Fruit fly (Drosophila melanogaster) whole organism, embryonic: ENCODE measurements around the gene mTTF.
A peak's percentile ranks its signal among the peaks of the same experiment; 100 is the strongest.

Source experiments
- CG11504 ChIP-seq: fragments of 200-800 bp; sonication (Bioruptor generic); optimal IDR thresholded peaks from 3 replicates; lab custom pipeline; 2019; ENCODE audit warnings: missing biosample characterization, mild to moderate bottlenecking, missing genetic modification characterization, moderate library complexity
- CG11723 ChIP-seq: fragments of 200-800 bp; sonication (Bioruptor generic); optimal IDR thresholded peaks from 2 replicates; lab custom pipeline; 2017; ENCODE audit warnings: missing biosample characterization, mild to moderate bottlenecking, missing genetic modification characterization
- CG12071 ChIP-seq: fragments of 200-800 bp; sonication (Bioruptor generic); optimal IDR thresholded peaks from 3 replicates; lab custom pipeline; 2018; ENCODE audit warnings: missing biosample characterization, mild to moderate bottlenecking, missing genetic modification characterization
- CG12104 ChIP-seq: fragments of 200-800 bp; sonication (Bioruptor generic); optimal IDR thresholded peaks from 3 replicates; lab custom pipeline; 2016; ENCODE audit warnings: missing biosample characterization, missing genetic modification characterization
- CG12391 ChIP-seq: fragments of 200-800 bp; sonication (Bioruptor generic); optimal IDR thresholded peaks from 3 replicates; lab custom pipeline; 2018; ENCODE audit warnings: missing biosample characterization, mild to moderate bottlenecking, missing genetic modification characterization, moderate library complexity
- CG14710 ChIP-seq: fragments of 200-800 bp; sonication (Bioruptor generic); optimal IDR thresholded peaks from 3 replicates; lab custom pipeline; 2019; ENCODE audit warnings: missing biosample characterization, mild to moderate bottlenecking, missing genetic modification characterization, moderate library complexity
- CG15479 ChIP-seq: fragments of 200-800 bp; sonication (Bioruptor generic); optimal IDR thresholded peaks from 3 replicates; lab custom pipeline; 2019; ENCODE audit warnings: missing biosample characterization, mild to moderate bottlenecking, missing genetic modification characterization, moderate library complexity
- CG17359 ChIP-seq: fragments of 200-800 bp; sonication (Bioruptor generic); optimal IDR thresholded peaks from 3 replicates; lab custom pipeline; 2018; ENCODE audit warnings: missing biosample characterization, mild to moderate bottlenecking, missing genetic modification characterization, moderate library complexity
- CG17361 ChIP-seq: fragments of 200-800 bp; sonication (Bioruptor generic); IDR thresholded peaks from 3 replicates; pipeline ENCODE4 v1.3.6; 2022; ENCODE audit warnings: missing biosample characterization, missing genetic modification characterization
- CG1832 ChIP-seq: fragments of 200-800 bp; sonication (Bioruptor generic); optimal IDR thresholded peaks from 2 replicates; lab custom pipeline; 2017; ENCODE audit warnings: missing biosample characterization, mild to moderate bottlenecking, missing genetic modification characterization, inconsistent platforms
- CG18619 ChIP-seq: fragments of 200-800 bp; sonication (Bioruptor generic); optimal IDR thresholded peaks from 3 replicates; lab custom pipeline; 2017; ENCODE audit warnings: missing biosample characterization, mild to moderate bottlenecking, missing genetic modification characterization
- CG3065 ChIP-seq: fragments of 200-800 bp; sonication (Bioruptor generic); optimal IDR thresholded peaks from 2 replicates; lab custom pipeline; 2016; ENCODE audit warnings: missing biosample characterization, missing genetic modification characterization
- CG31388 ChIP-seq: fragments of 200-800 bp; sonication (Bioruptor generic); optimal IDR thresholded peaks from 2 replicates; lab custom pipeline; 2016; ENCODE audit warnings: missing biosample characterization, missing genetic modification characterization
- CG3163 ChIP-seq: fragments of 200-800 bp; sonication (Bioruptor generic); optimal IDR thresholded peaks from 3 replicates; lab custom pipeline; 2016; ENCODE audit warnings: missing biosample characterization, missing genetic modification characterization
- CG4707 ChIP-seq: fragments of 200-800 bp; sonication (Bioruptor generic); optimal IDR thresholded peaks from 2 replicates; lab custom pipeline; 2018; ENCODE audit warnings: missing biosample characterization, mild to moderate bottlenecking, missing genetic modification characterization, moderate library complexity
- CG5180 ChIP-seq: fragments of 200-800 bp; sonication (Bioruptor generic); optimal IDR thresholded peaks from 3 replicates; lab custom pipeline; 2017; ENCODE audit warnings: missing biosample characterization, missing genetic modification characterization, mild to moderate bottlenecking, moderate library complexity, missing genetic modification reagents
- CG5953 ChIP-seq: fragments of 200-800 bp; sonication (Bioruptor generic); IDR thresholded peaks from 2 replicates; pipeline ENCODE4 v1.3.6; 2022; ENCODE audit warnings: missing biosample characterization, missing genetic modification characterization
- CG8281 ChIP-seq: fragments of 200-800 bp; sonication (Bioruptor generic); optimal IDR thresholded peaks from 2 replicates; lab custom pipeline; 2018; ENCODE audit warnings: missing biosample characterization, mild to moderate bottlenecking, missing genetic modification characterization, moderate library complexity
- CG8388 ChIP-seq: fragments of 200-800 bp; sonication (Bioruptor generic); optimal IDR thresholded peaks from 2 replicates; lab custom pipeline; 2019; ENCODE audit warnings: missing biosample characterization, mild to moderate bottlenecking, missing genetic modification characterization, moderate library complexity
- CoRest ChIP-seq: fragments of 200-800 bp; sonication (Bioruptor generic); optimal IDR thresholded peaks from 3 replicates; lab custom pipeline; 2018; ENCODE audit warnings: missing biosample characterization, mild to moderate bottlenecking, missing genetic modification characterization, moderate library complexity
- Deaf1 ChIP-seq: fragments of 200-800 bp; optimal IDR thresholded peaks from 3 replicates; lab custom pipeline; 2019; ENCODE audit warnings: missing biosample characterization, mild to moderate bottlenecking, missing genetic modification characterization, moderate library complexity
- E2f1 ChIP-seq: fragments of 200-800 bp; sonication (Bioruptor generic); IDR thresholded peaks from 2 replicates; pipeline ENCODE4 v1.3.6; 2022; ENCODE audit warnings: missing biosample characterization, missing genetic modification characterization
- Lim3 ChIP-seq: fragments of 200-800 bp; sonication (Bioruptor generic); IDR thresholded peaks from 2 replicates; pipeline ENCODE4 v1.3.6; 2022; ENCODE audit warnings: missing biosample characterization, missing genetic modification characterization
- PHDP ChIP-seq: fragments of 200-800 bp; sonication (Bioruptor generic); optimal IDR thresholded peaks from 3 replicates; lab custom pipeline; 2018; ENCODE audit warnings: missing biosample characterization, mild to moderate bottlenecking, missing genetic modification characterization, moderate library complexity
- Scr ChIP-seq: fragments of 200-800 bp; sonication (Bioruptor generic); IDR thresholded peaks from 2 replicates; pipeline ENCODE4 v1.3.6; 2022; ENCODE audit warnings: missing biosample characterization, missing genetic modification characterization; ENCODE audit not compliant: partially characterized antibody
- Side ChIP-seq: fragments of 200-800 bp; sonication (Bioruptor generic); optimal IDR thresholded peaks from 2 replicates; lab custom pipeline; 2016; ENCODE audit warnings: missing biosample characterization, missing genetic modification characterization
- Six4 ChIP-seq: fragments of 200-800 bp; sonication (Bioruptor generic); optimal IDR thresholded peaks from 2 replicates; lab custom pipeline; 2016; ENCODE audit warnings: missing biosample characterization, missing genetic modification characterization
- Tbp ChIP-seq: fragments of >200 bp; optimal IDR thresholded peaks from 2 replicates; lab custom pipeline; 2018; ENCODE audit warnings: missing biosample characterization, missing genetic modification characterization
- Xbp1 ChIP-seq: fragments of 200-800 bp; sonication (Bioruptor generic); optimal IDR thresholded peaks from 3 replicates; lab custom pipeline; 2016; ENCODE audit warnings: missing biosample characterization, mild to moderate bottlenecking, missing genetic modification characterization
- ash1 ChIP-seq: fragments of 200-800 bp; sonication (Bioruptor generic); optimal IDR thresholded peaks from 2 replicates; lab custom pipeline; 2018; ENCODE audit warnings: missing biosample characterization, mild to moderate bottlenecking, missing genetic modification characterization
- bigmax ChIP-seq: fragments of 200-800 bp; sonication (Bioruptor generic); optimal IDR thresholded peaks from 2 replicates; lab custom pipeline; 2018; ENCODE audit warnings: missing biosample characterization, mild to moderate bottlenecking, missing genetic modification characterization
- btn ChIP-seq: fragments of 200-800 bp; sonication (Bioruptor generic); optimal IDR thresholded peaks from 2 replicates; lab custom pipeline; 2016; ENCODE audit warnings: missing biosample characterization, missing genetic modification characterization
- cg ChIP-seq: fragments of 200-800 bp; sonication (Bioruptor generic); optimal IDR thresholded peaks from 3 replicates; lab custom pipeline; 2019; ENCODE audit warnings: missing biosample characterization, mild to moderate bottlenecking, missing genetic modification characterization, moderate library complexity
- dm ChIP-seq: fragments of 200-800 bp; sonication (Bioruptor generic); optimal IDR thresholded peaks from 3 replicates; lab custom pipeline; 2016; ENCODE audit warnings: missing biosample characterization, missing genetic modification characterization
- emc ChIP-seq: fragments of 200-800 bp; sonication (Bioruptor generic); optimal IDR thresholded peaks from 2 replicates; lab custom pipeline; 2016; ENCODE audit warnings: missing biosample characterization, missing genetic modification characterization
- fd3F ChIP-seq: fragments of 200-800 bp; sonication (Bioruptor generic); optimal IDR thresholded peaks from 2 replicates; lab custom pipeline; 2018; ENCODE audit warnings: missing biosample characterization, mild to moderate bottlenecking, missing genetic modification characterization, moderate library complexity
- fru ChIP-seq: fragments of >200 bp; optimal IDR thresholded peaks from 2 replicates; lab custom pipeline; 2017
- gce ChIP-seq: fragments of 200-800 bp; sonication (Bioruptor generic); IDR thresholded peaks from 3 replicates; pipeline ENCODE4 v1.3.6; 2022; ENCODE audit warnings: missing biosample characterization, missing genetic modification characterization
- gro ChIP-seq: fragments of 200-800 bp; sonication (Bioruptor generic); optimal IDR thresholded peaks from 2 replicates; lab custom pipeline; 2016; ENCODE audit warnings: missing biosample characterization, missing genetic modification characterization
- hth ChIP-seq: fragments of >200 bp; optimal IDR thresholded peaks from 2 replicates; lab custom pipeline; 2017; ENCODE audit warnings: inconsistent platforms
- klu ChIP-seq: fragments of 200-800 bp; sonication (Bioruptor generic); IDR thresholded peaks from 2 replicates; pipeline ENCODE4 v1.3.6; 2022; ENCODE audit warnings: missing biosample characterization, missing genetic modification characterization
- lola ChIP-seq, 3 experiments: fragments of >200 bp in 2 of 3; fragments of 200-800 bp in 1 of 3; sonication (Bioruptor generic) in 1 of 3; optimal IDR thresholded peaks; 2 replicates each; lab custom pipeline; 2017 to 2019; ENCODE audit warnings: missing biosample characterization in 3 of 3, missing genetic modification characterization in 3 of 3, mild to moderate bottlenecking in 1 of 3, moderate library complexity in 1 of 3
- mld ChIP-seq: fragments of 200-800 bp; sonication (Bioruptor generic); IDR thresholded peaks from 3 replicates; pipeline ENCODE4 v1.3.6; 2022; ENCODE audit warnings: missing biosample characterization, missing genetic modification characterization; ENCODE audit not compliant: partially characterized antibody
- phol ChIP-seq: fragments of 200-800 bp; sonication (Bioruptor generic); optimal IDR thresholded peaks from 3 replicates; lab custom pipeline; 2018; ENCODE audit warnings: missing biosample characterization, mild to moderate bottlenecking, missing genetic modification characterization, moderate library complexity
- pita ChIP-seq: fragments of 200-800 bp; sonication (Bioruptor generic); optimal IDR thresholded peaks from 2 replicates; lab custom pipeline; 2017; ENCODE audit warnings: missing biosample characterization, mild to moderate bottlenecking, missing genetic modification characterization
- pnt ChIP-seq: fragments of 200-800 bp; sonication (Bioruptor generic); optimal IDR thresholded peaks from 3 replicates; lab custom pipeline; 2016; ENCODE audit warnings: missing biosample characterization, missing genetic modification characterization
- rib ChIP-seq: fragments of 200-800 bp; sonication (Bioruptor generic); IDR thresholded peaks from 2 replicates; pipeline ENCODE4 v1.3.6; 2022; ENCODE audit warnings: missing biosample characterization, missing genetic modification characterization
- slbo ChIP-seq: fragments of 200-800 bp; sonication (Bioruptor generic); IDR thresholded peaks from 2 replicates; pipeline ENCODE4 v1.3.6; 2022; ENCODE audit warnings: missing biosample characterization, missing genetic modification characterization
- so ChIP-seq: fragments of 200-800 bp; sonication (Bioruptor generic); IDR thresholded peaks from 3 replicates; pipeline ENCODE4 v1.3.6; 2022; ENCODE audit warnings: missing biosample characterization, missing genetic modification characterization
- unpg ChIP-seq: fragments of 200-800 bp; sonication (Bioruptor generic); optimal IDR thresholded peaks from 3 replicates; lab custom pipeline; 2018; ENCODE audit warnings: missing biosample characterization, mild to moderate bottlenecking, missing genetic modification characterization, moderate library complexity
- wdn ChIP-seq: fragments of 200-800 bp; sonication (Bioruptor generic); IDR thresholded peaks from 2 replicates; pipeline ENCODE4 v1.3.6; 2022; ENCODE audit warnings: missing biosample characterization, missing genetic modification characterization

The mTTF gene

dm6 chr2L:14372254-14372717, 23.7 kb upstream of the mTTF start (continued):
- peak; percentile 2 for TF ChIP-seq Side (GFP tag; lab: Kevin White, UChicago)
- no peak for TF ChIP-seq CG1832
- TF ChIP-seq bigmax (GFP tag; lab: Kevin White, UChicago): no peak
- TF ChIP-seq CG11504 (tag; lab: Kevin White, UChicago): peak; percentile 91
- TF ChIP-seq klu (GFP tag; lab: Robert Waterston, UW): no peak; the same call in none of the 2 replicates
- peak; percentile 52; the same call in 1 of the 2 replicates for TF ChIP-seq wdn (GFP tag; lab: Robert Waterston, UW)
- TF ChIP-seq CG3065 (GFP tag; lab: Kevin White, UChicago): no peak
- TF ChIP-seq fru (lab: Kevin White, UChicago): no peak
- TF ChIP-seq CG14710 (tag; lab: Kevin White, UChicago): no peak
- peak; percentile 41; the same call in 1 of the 3 replicates for TF ChIP-seq CG17361
- TF ChIP-seq hth: no peak
- no peak for TF ChIP-seq lola (GFP tag; optimal IDR thresholded peaks at IDR 0.05; lab: Kevin White, UChicago)
- peak; percentile 90 for TF ChIP-seq CoRest (tag; lab: Kevin White, UChicago)
- no peak for TF ChIP-seq Tbp (GFP tag; lab: Kevin White, UChicago)
- TF ChIP-seq CG11723: peak; percentile 28
- no peak for TF ChIP-seq btn (GFP tag; lab: Kevin White, UChicago)
- TF ChIP-seq emc (GFP tag; lab: Kevin White, UChicago): no peak
- TF ChIP-seq pnt (GFP tag; lab: Kevin White, UChicago): no peak
- TF ChIP-seq unpg (GFP tag; lab: Kevin White, UChicago): peak; percentile 88
- no peak for TF ChIP-seq CG31388
- peak; percentile 60; the same call in 1 of the 2 replicates for TF ChIP-seq CG5953 (GFP tag; lab: Robert Waterston, UW)
- peak; percentile 8; the same call in 1 of the 2 replicates for TF ChIP-seq Lim3 (GFP tag; lab: Robert Waterston, UW)
- peak; percentile 73 for TF ChIP-seq CG8388 (GFP tag; lab: Kevin White, UChicago)
- peak; percentile 31 for TF ChIP-seq CG18619
- TF ChIP-seq CG4707 (GFP tag; lab: Kevin White, UChicago): peak; percentile 42
- TF ChIP-seq CG5180: no peak
- TF ChIP-seq PHDP (tag; lab: Kevin White, UChicago): peak; percentile 87
- TF ChIP-seq Xbp1: peak; percentile 8
- no peak for TF ChIP-seq Six4
- peak; percentile 61 for TF ChIP-seq E2f1 (GFP tag; lab: Robert Waterston, UW)
- TF ChIP-seq Deaf1 (tag; lab: Kevin White, UChicago): peak; percentile 63
- TF ChIP-seq dm (GFP tag; lab: Kevin White, UChicago): peak; percentile 45
- peak; percentile 40 for TF ChIP-seq phol (tag; lab: Kevin White, UChicago)
- TF ChIP-seq CG15479 (GFP tag; lab: Kevin White, UChicago): no peak
- TF ChIP-seq rib (GFP tag; lab: Robert Waterston, UW): peak; percentile 59
- peak; percentile 66; the same call in 2 of the 3 replicates for TF ChIP-seq so (GFP tag; lab: Robert Waterston, UW)
- TF ChIP-seq ash1: no peak
- no peak for TF ChIP-seq Scr
- TF ChIP-seq mld (GFP tag; lab: Robert Waterston, UW): no peak
- no peak for TF ChIP-seq gro (GFP tag; lab: Kevin White, UChicago)
- no peak for TF ChIP-seq CG12104 (GFP tag; lab: Kevin White, UChicago)
- peak; percentile 86 for TF ChIP-seq slbo (GFP tag; lab: Robert Waterston, UW)
- no peak for TF ChIP-seq CG8281 (tag; lab: Kevin White, UChicago)
- peak; percentile 62; the same call in 1 of the 3 replicates for TF ChIP-seq gce (GFP tag; lab: Robert Waterston, UW)
- TF ChIP-seq pita: no peak
- TF ChIP-seq CG12391 (tag; lab: Kevin White, UChicago): peak; percentile 83
- peak; percentile 70 for TF ChIP-seq CG17359 (tag; lab: Kevin White, UChicago)
- TF ChIP-seq cg (GFP tag; lab: Kevin White, UChicago): no peak
- peak; percentile 70 for TF ChIP-seq fd3F
- TF ChIP-seq CG3163 (GFP tag; lab: Kevin White, UChicago): peak; percentile 35
- TF ChIP-seq CG12071 (GFP tag; lab: Kevin White, UChicago): peak; percentile 55
